Fruit fly (Drosophila melanogaster) whole organism, embryonic: ENCODE measurements around the gene vih.

Experiments used
- Atf-2 ChIP-seq: fragments of 200-800 bp; sonication (Bioruptor generic); optimal IDR thresholded peaks from 2 replicates; lab custom pipeline; 2016; ENCODE audit warnings: missing biosample characterization, missing genetic modification characterization
- CG10147 ChIP-seq: fragments of 200-800 bp; sonication (Bioruptor generic); optimal IDR thresholded peaks from 2 replicates; lab custom pipeline; 2019; ENCODE audit warnings: missing biosample characterization, mild to moderate bottlenecking, missing genetic modification characterization, moderate library complexity
- CG10462 ChIP-seq: fragments of 200-800 bp; sonication (Bioruptor generic); optimal IDR thresholded peaks from 2 replicates; lab custom pipeline; 2016; ENCODE audit warnings: missing biosample characterization, missing genetic modification characterization
- CG11504 ChIP-seq: fragments of 200-800 bp; sonication (Bioruptor generic); optimal IDR thresholded peaks from 3 replicates; lab custom pipeline; 2019; ENCODE audit warnings: missing biosample characterization, mild to moderate bottlenecking, missing genetic modification characterization, moderate library complexity
- CG11695 ChIP-seq: fragments of 200-800 bp; sonication (Bioruptor generic); IDR thresholded peaks from 3 replicates; pipeline ENCODE4 v1.3.6; 2022; ENCODE audit warnings: missing biosample characterization, missing genetic modification characterization
- CG13287 ChIP-seq: fragments of 200-800 bp; sonication (Bioruptor generic); IDR thresholded peaks from 2 replicates; pipeline ENCODE4 v1.3.6; 2022; ENCODE audit warnings: missing biosample characterization, missing genetic modification characterization; ENCODE audit not compliant: partially characterized antibody
- CG14860 ChIP-seq: fragments of 200-800 bp; sonication (Bioruptor generic); IDR thresholded peaks from 3 replicates; pipeline ENCODE4 v1.3.6; 2022; ENCODE audit warnings: missing biosample characterization, missing genetic modification characterization; ENCODE audit not compliant: partially characterized antibody
- CG16815 ChIP-seq: fragments of 200-800 bp; sonication (Bioruptor generic); optimal IDR thresholded peaks from 3 replicates; lab custom pipeline; 2017; ENCODE audit warnings: missing biosample characterization, mild to moderate bottlenecking, missing genetic modification characterization
- CG18619 ChIP-seq: fragments of 200-800 bp; sonication (Bioruptor generic); optimal IDR thresholded peaks from 3 replicates; lab custom pipeline; 2017; ENCODE audit warnings: missing biosample characterization, mild to moderate bottlenecking, missing genetic modification characterization
- CG2116 ChIP-seq: fragments of 200-800 bp; sonication (Bioruptor generic); optimal IDR thresholded peaks from 3 replicates; lab custom pipeline; 2018; ENCODE audit warnings: missing biosample characterization, mild to moderate bottlenecking, missing genetic modification characterization
- CG2712 ChIP-seq: fragments of 200-800 bp; optimal IDR thresholded peaks from 3 replicates; lab custom pipeline; 2019; ENCODE audit warnings: missing biosample characterization, mild to moderate bottlenecking, missing genetic modification characterization, moderate library complexity
- CG2875 ChIP-seq: fragments of 200-800 bp; sonication (Bioruptor generic); optimal IDR thresholded peaks from 2 replicates; lab custom pipeline; 2017; ENCODE audit warnings: missing biosample characterization, mild to moderate bottlenecking, missing genetic modification characterization, missing genetic modification reagents
- CG3281 ChIP-seq: fragments of 200-800 bp; sonication (Bioruptor generic); optimal IDR thresholded peaks from 3 replicates; lab custom pipeline; 2017; ENCODE audit warnings: missing biosample characterization, mild to moderate bottlenecking, missing genetic modification characterization
- CG3726 ChIP-seq: fragments of 200-800 bp; sonication (Bioruptor generic); IDR thresholded peaks from 3 replicates; pipeline ENCODE4, ENCODE4 v1.3.6; 2022; ENCODE audit warnings: missing biosample characterization, missing genetic modification characterization
- CG3847 ChIP-seq: fragments of 200-800 bp; sonication (Bioruptor generic); IDR thresholded peaks from 2 replicates; pipeline ENCODE4 v1.3.6; 2022; ENCODE audit warnings: missing biosample characterization, missing genetic modification characterization
- CG5953 ChIP-seq: fragments of 200-800 bp; sonication (Bioruptor generic); IDR thresholded peaks from 2 replicates; pipeline ENCODE4 v1.3.6; 2022; ENCODE audit warnings: missing biosample characterization, missing genetic modification characterization
- CG6175 ChIP-seq: fragments of 200-800 bp; sonication (Bioruptor generic); IDR thresholded peaks from 3 replicates; pipeline ENCODE4 v1.3.6; 2022; ENCODE audit warnings: missing biosample characterization, missing genetic modification characterization
- CG7987 ChIP-seq: fragments of 200-800 bp; sonication (Bioruptor generic); optimal IDR thresholded peaks from 2 replicates; lab custom pipeline; 2018; ENCODE audit warnings: missing biosample characterization, mild to moderate bottlenecking, missing genetic modification characterization, moderate library complexity
- CG9817 ChIP-seq: fragments of 200-800 bp; sonication (Bioruptor generic); optimal IDR thresholded peaks from 2 replicates; lab custom pipeline; 2018; ENCODE audit warnings: missing biosample characterization, mild to moderate bottlenecking, missing genetic modification characterization, moderate library complexity
- Dad ChIP-seq: fragments of 200-800 bp; sonication (Bioruptor generic); optimal IDR thresholded peaks from 3 replicates; lab custom pipeline; 2016; ENCODE audit warnings: missing biosample characterization, missing genetic modification characterization
- Dip2 ChIP-seq: fragments of 200-800 bp; sonication (Bioruptor generic); IDR thresholded peaks from 2 replicates; pipeline ENCODE4 v1.3.6; 2022; ENCODE audit warnings: missing biosample characterization, missing genetic modification characterization
- ERR ChIP-seq: fragments of 200-800 bp; sonication (Bioruptor generic); optimal IDR thresholded peaks from 2 replicates; lab custom pipeline; 2016; ENCODE audit warnings: missing biosample characterization, missing genetic modification characterization
- Gsc ChIP-seq: fragments of 200-800 bp; sonication (Bioruptor generic); IDR thresholded peaks from 2 replicates; pipeline ENCODE4 v1.3.6; 2022; ENCODE audit warnings: missing biosample characterization, missing genetic modification characterization
- Gug ChIP-seq: fragments of 200-800 bp; sonication (Bioruptor generic); IDR thresholded peaks from 4 replicates; pipeline ENCODE4 v1.3.6; 2022; ENCODE audit warnings: missing biosample characterization, missing genetic modification characterization
- Lim3 ChIP-seq: fragments of 200-800 bp; sonication (Bioruptor generic); IDR thresholded peaks from 2 replicates; pipeline ENCODE4 v1.3.6; 2022; ENCODE audit warnings: missing biosample characterization, missing genetic modification characterization
- Mad ChIP-seq: fragments of 200-800 bp; sonication (Bioruptor generic); optimal IDR thresholded peaks from 2 replicates; lab custom pipeline; 2016; ENCODE audit warnings: missing biosample characterization, missing genetic modification characterization
- Med ChIP-seq: fragments of 200-800 bp; sonication (Bioruptor generic); peaks from one replicate; lab custom pipeline; 2016; ENCODE audit warnings: missing biosample characterization, missing genetic modification characterization, mild to moderate bottlenecking, inconsistent platforms, moderate library complexity
- Nf-YB ChIP-seq: fragments of 200-800 bp; sonication (Bioruptor generic); optimal IDR thresholded peaks from 3 replicates; lab custom pipeline; 2019; ENCODE audit warnings: missing biosample characterization, mild to moderate bottlenecking, missing genetic modification characterization, moderate library complexity
- Pdp1 ChIP-seq, 2 experiments: fragments of 200-800 bp; sonication (Bioruptor generic); optimal IDR thresholded peaks; 3 replicates each; lab custom pipeline; 2016; ENCODE audit warnings: missing biosample characterization in 2 of 2, missing genetic modification characterization in 2 of 2, mild to moderate bottlenecking in 1 of 2, moderate library complexity in 1 of 2
- Trl ChIP-seq, 3 experiments: fragments of >200 bp in 2 of 3; fragments of 200-800 bp in 1 of 3; sonication (Bioruptor generic) in 1 of 3; optimal IDR thresholded peaks; 2 replicates in 1 of 3; 3 replicates in 2 of 3; lab custom pipeline; 2016 to 2017; ENCODE audit warnings: missing biosample characterization in 1 of 3, missing genetic modification characterization in 1 of 3
- YL-1 ChIP-seq: fragments of 200-800 bp; sonication (Bioruptor generic); optimal IDR thresholded peaks from 3 replicates; lab custom pipeline; 2017; ENCODE audit warnings: missing biosample characterization, mild to moderate bottlenecking, missing genetic modification characterization
- bsh ChIP-seq, 2 experiments: fragments of 200-800 bp; sonication (Bioruptor generic); optimal IDR thresholded peaks; 2 replicates each; lab custom pipeline; 2017 to 2018; ENCODE audit warnings: mild to moderate bottlenecking in 2 of 2, missing biosample characterization in 2 of 2, missing genetic modification characterization in 2 of 2, moderate library complexity in 1 of 2
- btn ChIP-seq: fragments of 200-800 bp; sonication (Bioruptor generic); optimal IDR thresholded peaks from 2 replicates; lab custom pipeline; 2016; ENCODE audit warnings: missing biosample characterization, missing genetic modification characterization
- cwo ChIP-seq: fragments of 200-800 bp; sonication (Bioruptor generic); optimal IDR thresholded peaks from 3 replicates; lab custom pipeline; 2017; ENCODE audit warnings: missing biosample characterization, missing genetic modification characterization, mild to moderate bottlenecking, moderate library complexity, missing genetic modification reagents
- dmrt11E ChIP-seq: fragments of 200-800 bp; sonication (Bioruptor generic); optimal IDR thresholded peaks from 3 replicates; lab custom pipeline; 2018; ENCODE audit warnings: missing biosample characterization, mild to moderate bottlenecking, missing genetic modification characterization, moderate library complexity
- dpn ChIP-seq, 2 experiments: fragments of 200-800 bp; sonication (Bioruptor generic); optimal IDR thresholded peaks; 3 replicates each; lab custom pipeline; 2016; ENCODE audit warnings: missing biosample characterization in 2 of 2, missing genetic modification characterization in 2 of 2
- exex ChIP-seq: fragments of 200-800 bp; sonication (Bioruptor generic); optimal IDR thresholded peaks from 4 replicates; lab custom pipeline; 2018; ENCODE audit warnings: missing biosample characterization, mild to moderate bottlenecking, missing genetic modification characterization, moderate library complexity
- gce ChIP-seq: fragments of 200-800 bp; sonication (Bioruptor generic); IDR thresholded peaks from 3 replicates; pipeline ENCODE4 v1.3.6; 2022; ENCODE audit warnings: missing biosample characterization, missing genetic modification characterization
- gfzf ChIP-seq: fragments of 200-800 bp; sonication (Bioruptor generic); optimal IDR thresholded peaks from 2 replicates; lab custom pipeline; 2016; ENCODE audit warnings: missing biosample characterization, mild to moderate bottlenecking, missing genetic modification characterization, moderate library complexity
- gsb-n ChIP-seq: fragments of 200-800 bp; sonication (Bioruptor generic); optimal IDR thresholded peaks from 3 replicates; lab custom pipeline; 2018; ENCODE audit warnings: missing biosample characterization, mild to moderate bottlenecking, missing genetic modification characterization
- ind ChIP-seq: fragments of 200-800 bp; sonication (Bioruptor generic); optimal IDR thresholded peaks from 3 replicates; lab custom pipeline; 2016; ENCODE audit warnings: missing biosample characterization, missing genetic modification characterization
- kah ChIP-seq: fragments of 200-800 bp; sonication (Bioruptor generic); optimal IDR thresholded peaks from 2 replicates; lab custom pipeline; 2018; ENCODE audit warnings: missing biosample characterization, mild to moderate bottlenecking, missing genetic modification characterization
- lbe ChIP-seq: fragments of 200-800 bp; sonication (Bioruptor generic); optimal IDR thresholded peaks from 2 replicates; lab custom pipeline; 2016; ENCODE audit warnings: missing biosample characterization, mild to moderate bottlenecking, missing genetic modification characterization
- maf-S ChIP-seq: fragments of 200-800 bp; sonication (Bioruptor generic); optimal IDR thresholded peaks from 2 replicates; lab custom pipeline; 2016; ENCODE audit warnings: missing biosample characterization, missing genetic modification characterization
- salm ChIP-seq: fragments of 200-800 bp; sonication (Bioruptor generic); optimal IDR thresholded peaks from 2 replicates; lab custom pipeline; 2018; ENCODE audit warnings: missing biosample characterization, mild to moderate bottlenecking, missing genetic modification characterization
- slp2 ChIP-seq: fragments of 200-800 bp; sonication (Bioruptor generic); optimal IDR thresholded peaks from 2 replicates; lab custom pipeline; 2016; ENCODE audit warnings: missing biosample characterization, missing genetic modification characterization
- tap ChIP-seq: fragments of 200-800 bp; optimal IDR thresholded peaks from 3 replicates; lab custom pipeline; 2019; ENCODE audit warnings: missing biosample characterization, mild to moderate bottlenecking, missing genetic modification characterization, moderate library complexity
- toy ChIP-seq: fragments of 200-800 bp; sonication (Bioruptor generic); IDR thresholded peaks from 2 replicates; pipeline ENCODE4 v1.3.6; 2022; ENCODE audit warnings: missing biosample characterization, missing genetic modification characterization
- wek ChIP-seq: fragments of 200-800 bp; sonication (Bioruptor generic); optimal IDR thresholded peaks from 3 replicates; lab custom pipeline; 2018; ENCODE audit warnings: missing biosample characterization, mild to moderate bottlenecking, missing genetic modification characterization, moderate library complexity
- yki ChIP-seq: fragments of >200 bp; optimal IDR thresholded peaks from 3 replicates; lab custom pipeline; 2018
- zen ChIP-seq: fragments of 200-800 bp; sonication (Bioruptor generic); optimal IDR thresholded peaks from 3 replicates; lab custom pipeline; 2018; ENCODE audit warnings: missing biosample characterization, mild to moderate bottlenecking, missing genetic modification characterization, moderate library complexity

The vih gene

DNA sequence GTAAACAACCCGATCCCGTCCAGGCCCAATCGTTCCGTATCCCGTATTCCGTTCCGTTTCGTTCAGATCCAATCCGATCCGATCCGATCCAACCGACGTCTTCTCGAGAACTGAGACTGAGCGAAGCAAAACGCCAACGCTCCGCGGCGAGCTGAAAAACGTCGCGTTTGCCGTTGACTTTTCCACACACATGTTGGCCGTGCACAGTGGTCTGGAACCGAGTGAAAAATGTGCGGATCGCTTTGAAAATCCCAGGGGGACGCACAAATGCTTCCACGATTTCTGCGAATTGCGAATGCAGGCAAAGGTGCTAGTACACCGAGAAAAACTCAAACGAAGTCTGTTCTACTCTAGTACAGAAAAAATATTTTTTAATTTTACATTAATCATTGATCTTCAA, 19.1 kb upstream of the vih start, which contains the start of gene CG10663 (continued):
- TF ChIP-seq Med, result peak; percentile 87
- no peak for TF ChIP-seq Gug (GFP tag; lab: Robert Waterston, UW)
- TF ChIP-seq cwo, result no peak
- no peak for TF ChIP-seq CG16815 (GFP tag; lab: Kevin White, UChicago)
- TF ChIP-seq gce (GFP tag; lab: Robert Waterston, UW), result no peak
- no peak for TF ChIP-seq salm
- no peak for TF ChIP-seq CG7987 (GFP tag; lab: Kevin White, UChicago)
- TF ChIP-seq YL-1, result no peak
- TF ChIP-seq ERR (GFP tag; lab: Kevin White, UChicago), result no peak
- peak; percentile 15 for TF ChIP-seq kah (GFP tag; lab: Kevin White, UChicago)
- no peak for TF ChIP-seq toy
- TF ChIP-seq CG3726 (GFP tag; lab: Robert Waterston, UW), result no peak
- no peak for TF ChIP-seq CG2116
- TF ChIP-seq CG5953, result no peak
- TF ChIP-seq CG3847 (GFP tag; lab: Robert Waterston, UW), result no peak
- TF ChIP-seq slp2 (GFP tag; lab: Kevin White, UChicago), result no peak
- peak; percentile 43; the same call in 1 of the 3 replicates for TF ChIP-seq CG11695
- no peak for TF ChIP-seq Gsc (GFP tag; lab: Robert Waterston, UW)
- TF ChIP-seq CG10462 (GFP tag; lab: Kevin White, UChicago), result no peak
- no peak for TF ChIP-seq gfzf
- peak; percentile 57 for TF ChIP-seq CG13287 (GFP tag; lab: Robert Waterston, UW)
- TF ChIP-seq Lim3 (GFP tag; lab: Robert Waterston, UW), result no peak
- no peak for TF ChIP-seq CG10147 (GFP tag; lab: Kevin White, UChicago)
- no peak for TF ChIP-seq CG18619 (GFP tag; lab: Kevin White, UChicago)
- no peak for TF ChIP-seq CG3281 (GFP tag; lab: Kevin White, UChicago)
- TF ChIP-seq Dip2, result no peak
- peak; percentile 5 for TF ChIP-seq Dad (GFP tag; lab: Kevin White, UChicago)
- TF ChIP-seq CG2712 (tag; lab: Kevin White, UChicago), result no peak
- no peak for TF ChIP-seq gsb-n (tag; lab: Kevin White, UChicago)
- peak; percentile 2 to 17 for TF ChIP-seq Trl (optimal IDR thresholded peaks at IDR 0.05; lab: Kevin White, UChicago)
- TF ChIP-seq Trl (GFP tag; optimal IDR thresholded peaks at IDR 0.05; lab: Kevin White, UChicago), result peak; percentile 4
- TF ChIP-seq Nf-YB (GFP tag; lab: Kevin White, UChicago), result no peak
- TF ChIP-seq tap, result no peak
- peak; percentile 15 to 28 for TF ChIP-seq bsh (GFP tag; optimal IDR thresholded peaks at IDR 0.05; lab: Kevin White, UChicago)
- TF ChIP-seq maf-S (GFP tag; lab: Kevin White, UChicago), result no peak
- TF ChIP-seq dmrt11E, result no peak
- no peak for TF ChIP-seq wek (GFP tag; lab: Kevin White, UChicago)
- no peak for TF ChIP-seq ind (GFP tag; lab: Kevin White, UChicago)
- TF ChIP-seq CG6175 (GFP tag; lab: Robert Waterston, UW), result 0 out of 3 replicates have a peak, but pooled peaks have one; percentile 15
- TF ChIP-seq dpn (GFP tag; optimal IDR thresholded peaks at IDR 0.05; lab: Kevin White, UChicago), result no peak
- TF ChIP-seq btn (GFP tag; lab: Kevin White, UChicago), result no peak
- TF ChIP-seq yki (lab: Kevin White, UChicago), result no peak
- no peak for TF ChIP-seq Pdp1 (GFP tag; optimal IDR thresholded peaks at IDR 0.05; lab: Kevin White, UChicago)
- TF ChIP-seq Mad (GFP tag; lab: Kevin White, UChicago), result no peak
- TF ChIP-seq Atf-2 (GFP tag; lab: Kevin White, UChicago), result no peak
- peak; percentile 45; the same call in 2 of the 3 replicates for TF ChIP-seq CG14860 (GFP tag; lab: Robert Waterston, UW)
- TF ChIP-seq lbe (GFP tag; lab: Kevin White, UChicago), result no peak
- no peak for TF ChIP-seq CG9817
- TF ChIP-seq exex (tag; lab: Kevin White, UChicago), result no peak
- TF ChIP-seq zen, result no peak
- peak; percentile 85 for TF ChIP-seq CG11504 (tag; lab: Kevin White, UChicago)
- TF ChIP-seq CG2875 (GFP tag; lab: Kevin White, UChicago), result no peak
